Worm (Caenorhabditis elegans) whole organism, mixed stage, embryonic: ENCODE measurements around the gene Y69E1A.1.

Source experiments
- ceh-39 ChIP-seq: fragments of 150-350 bp; optimal IDR thresholded peaks from 2 replicates; lab custom pipeline; 2014; ENCODE audit warnings: missing biosample characterization, missing genetic modification characterization
- elt-1 ChIP-seq: sonication (generic microtip); optimal IDR thresholded peaks from 2 replicates; lab custom pipeline; 2017; ENCODE audit warnings: missing genetic modification characterization, mild to moderate bottlenecking, missing compliant biosample characterization, antibody characterized with exemption, moderate library complexity, borderline replicate concordance; ENCODE audit not compliant: insufficient read depth
- elt-3 ChIP-seq: fragments of 150-350 bp; optimal IDR thresholded peaks from 2 replicates; lab custom pipeline; 2014; ENCODE audit warnings: missing biosample characterization, missing genetic modification characterization
- hlh-1 ChIP-seq: fragments of 150-350 bp; optimal IDR thresholded peaks from 2 replicates; lab custom pipeline; 2014; ENCODE audit warnings: missing biosample characterization, missing genetic modification reagents, missing genetic modification characterization
- lsy-2 ChIP-seq: fragments of 150-350 bp; optimal IDR thresholded peaks from 2 replicates; lab custom pipeline; 2014; ENCODE audit warnings: missing biosample characterization, missing genetic modification characterization
- nhr-237 ChIP-seq: fragments of 150-350 bp; optimal IDR thresholded peaks from 2 replicates; lab custom pipeline; 2014; ENCODE audit warnings: missing biosample characterization, missing genetic modification characterization
- pha-4 ChIP-seq: fragments of 150-350 bp; optimal IDR thresholded peaks from 2 replicates; lab custom pipeline; 2018; ENCODE audit warnings: missing biosample characterization, missing genetic modification reagents, missing genetic modification characterization
- sptf-1 ChIP-seq: sonication (generic microtip); optimal IDR thresholded peaks from 2 replicates; lab custom pipeline; 2017; ENCODE audit warnings: mild to moderate bottlenecking, missing genetic modification characterization, moderate library complexity, missing compliant biosample characterization
- unc-39 ChIP-seq: fragments of 150-350 bp; optimal IDR thresholded peaks from 2 replicates; lab custom pipeline; 2014; ENCODE audit warnings: missing biosample characterization, missing genetic modification characterization
- ztf-11 ChIP-seq: fragments of 150-350 bp; optimal IDR thresholded peaks from 2 replicates; lab custom pipeline; 2014; ENCODE audit warnings: missing biosample characterization, missing genetic modification characterization

DNA sequence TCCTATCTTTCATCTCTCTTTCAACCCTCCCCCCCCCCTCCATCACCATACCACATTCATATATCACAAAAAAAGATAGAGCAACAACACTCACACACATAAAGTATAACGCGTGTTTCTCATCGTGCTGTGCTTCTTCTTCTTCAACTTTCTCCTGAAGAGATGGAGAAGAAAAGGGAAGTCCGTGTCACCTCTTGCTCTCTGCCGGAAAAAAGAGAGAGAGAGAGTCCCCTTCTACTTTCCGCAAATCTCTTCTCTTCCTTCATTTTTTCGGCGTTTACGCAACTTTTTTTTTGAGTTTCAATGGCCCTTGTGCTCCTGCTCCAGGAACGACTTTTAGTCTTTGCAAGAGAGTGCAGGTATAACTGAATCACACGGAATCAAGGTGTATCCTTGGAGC is 31.0 kb upstream of the Y69E1A.1 start:
- TF ChIP-seq elt-3 (tag; lab: Kevin White, UChicago) (no peak), hlh-1 (tag; lab: Kevin White, UChicago) (no peak), nhr-237 (tag; lab: Kevin White, UChicago) (no peak), elt-1 (no peak), lsy-2 (no peak), ceh-39 (tag; lab: Kevin White, UChicago) (no peak), ztf-11 (no peak), unc-39 (no peak), pha-4 (tag; lab: Kevin White, UChicago) (no peak), sptf-1 (tag; lab: Kevin White, UChicago) (no peak)
